Fruit fly (Drosophila melanogaster) whole organism, prepupa: ENCODE measurements around the gene uncNacbeta.
A peak's percentile ranks its signal among the peaks of the same experiment; 100 is the strongest.

Experiments
- CG11902 ChIP-seq: fragments of 200-800 bp; sonication (Bioruptor generic); optimal IDR thresholded peaks from 3 replicates; lab custom pipeline; 2016; ENCODE audit warnings: missing biosample characterization, missing genetic modification characterization
- CG4318 ChIP-seq: fragments of 200-800 bp; sonication (Bioruptor generic); optimal IDR thresholded peaks from 3 replicates; lab custom pipeline; 2017; ENCODE audit warnings: missing biosample characterization, mild to moderate bottlenecking, missing genetic modification characterization
- CG8119 ChIP-seq: fragments of 200-800 bp; sonication (Bioruptor generic); IDR thresholded peaks from 3 replicates; pipeline ENCODE4 v1.3.6; 2022; ENCODE audit warnings: missing biosample characterization, missing genetic modification characterization
- CG8319 ChIP-seq: fragments of 200-800 bp; sonication (Bioruptor generic); optimal IDR thresholded peaks from 3 replicates; lab custom pipeline; 2016; ENCODE audit warnings: missing biosample characterization, missing genetic modification characterization
- Hr38 ChIP-seq: sonication (Bioruptor generic); optimal IDR thresholded peaks from 2 replicates; lab custom pipeline; 2016; ENCODE audit warnings: missing biosample characterization, missing genetic modification characterization
- Hr39 ChIP-seq: fragments of 200-800 bp; sonication (Bioruptor generic); optimal IDR thresholded peaks from 2 replicates; lab custom pipeline; 2016; ENCODE audit warnings: missing biosample characterization, missing genetic modification characterization
- achi ChIP-seq: fragments of 200-800 bp; sonication (Bioruptor generic); optimal IDR thresholded peaks from 3 replicates; lab custom pipeline; 2016; ENCODE audit warnings: missing biosample characterization, missing genetic modification characterization
- dac ChIP-seq: fragments of 200-800 bp; sonication (Bioruptor generic); optimal IDR thresholded peaks from 2 replicates; lab custom pipeline; 2017; ENCODE audit warnings: missing biosample characterization, mild to moderate bottlenecking, missing genetic modification characterization
- fd59A ChIP-seq: fragments of 200-800 bp; sonication (Bioruptor generic); optimal IDR thresholded peaks from 2 replicates; lab custom pipeline; 2017; ENCODE audit warnings: missing biosample characterization, mild to moderate bottlenecking, missing genetic modification characterization, missing genetic modification reagents
- net ChIP-seq: fragments of 200-800 bp; sonication (Bioruptor generic); optimal IDR thresholded peaks from 3 replicates; lab custom pipeline; 2016; ENCODE audit warnings: missing biosample characterization, missing genetic modification characterization
- pdm3 ChIP-seq: fragments of 200-800 bp; sonication (Bioruptor generic); optimal IDR thresholded peaks from 3 replicates; lab custom pipeline; 2016; ENCODE audit warnings: missing biosample characterization, missing genetic modification characterization
- ss ChIP-seq, 2 experiments: fragments of 200-800 bp; sonication (Bioruptor generic); optimal IDR thresholded peaks; 2 replicates in 1 of 2; 3 replicates in 1 of 2; lab custom pipeline; 2017 to 2018; ENCODE audit warnings: mild to moderate bottlenecking in 2 of 2, missing biosample characterization in 2 of 2, missing genetic modification characterization in 2 of 2, moderate library complexity in 1 of 2

DNA sequence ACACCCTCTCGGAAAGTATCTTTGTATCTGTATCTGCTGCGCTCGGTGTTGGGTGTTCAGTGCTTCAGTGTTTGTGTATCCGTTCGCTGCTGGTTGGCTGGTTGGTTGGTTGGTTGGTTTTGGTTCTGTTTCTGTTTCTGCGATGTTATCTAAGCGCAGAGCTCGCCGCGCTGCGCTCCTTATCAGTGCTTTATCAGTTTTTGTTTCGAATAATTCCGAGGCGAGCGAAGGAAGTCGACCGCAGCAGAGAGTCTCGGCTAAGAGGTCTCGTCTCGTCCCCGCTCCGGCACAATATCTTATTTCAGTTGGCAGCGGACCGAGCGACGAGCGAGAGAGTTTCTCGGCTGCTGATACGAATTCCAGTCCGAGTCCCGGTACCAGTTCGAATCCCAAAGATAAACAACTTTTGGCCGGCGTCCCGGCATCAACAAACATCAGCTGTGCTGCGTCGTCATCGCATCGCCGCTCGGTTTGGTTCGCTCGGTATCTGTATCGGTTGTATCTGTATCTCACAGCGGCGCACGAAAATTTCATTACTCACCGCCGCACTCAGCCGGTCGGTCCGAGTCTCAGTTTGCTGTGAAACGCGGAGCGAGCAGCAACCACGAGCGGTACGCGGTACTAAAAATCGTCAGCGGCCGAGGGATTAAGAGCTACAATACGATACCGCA lies 40.3 kb downstream of the uncNacbeta start:
- TF ChIP-seq achi (GFP tag; lab: Kevin White, UChicago) (peak; percentile 8), CG8319 (GFP tag; lab: Kevin White, UChicago) (no peak), fd59A (no peak), CG8119 (GFP tag; lab: Robert Waterston, UW) (peak; percentile 39; the same call in 2 of the 3 replicates), CG4318 (GFP tag; lab: Kevin White, UChicago) (no peak), dac (GFP tag; lab: Kevin White, UChicago) (no peak), Hr38 (GFP tag; lab: Kevin White, UChicago) (no peak), Hr39 (GFP tag; lab: Kevin White, UChicago) (no peak), pdm3 (GFP tag; lab: Kevin White, UChicago) (no peak), CG11902 (GFP tag; lab: Kevin White, UChicago) (no peak), net (peak; percentile 34), ss (GFP tag; optimal IDR thresholded peaks at IDR 0.05; lab: Kevin White, UChicago) (peak; percentile 21 to 51)
